Worm (Caenorhabditis elegans) whole organism, midembryonic: ENCODE results near the gene ZC190.2.
"Not testable (repeated sequence)": the region's sequence is repeated elsewhere in the genome, so short reads cannot be mapped to it uniquely, and the experiment has no call there.

Source experiments
- T22C8.4 ChIP-seq: fragments of 200-800 bp; sonication (Bioruptor generic); IDR thresholded peaks from 2 replicates; pipeline ENCODE4 v1.3.6; 2022; ENCODE audit warnings: missing genetic modification characterization, missing compliant biosample characterization
- cog-1 ChIP-seq: sonication (generic microtip); optimal IDR thresholded peaks from 2 replicates; lab custom pipeline; 2016; ENCODE audit warnings: missing genetic modification characterization, missing compliant biosample characterization
- flt-1 ChIP-seq: fragments of 200-800 bp; sonication (Bioruptor generic); IDR thresholded peaks from 2 replicates; pipeline ENCODE4 v1.3.6; 2022; ENCODE audit warnings: missing genetic modification characterization, missing compliant biosample characterization
- klf-2 ChIP-seq: fragments of 200-800 bp; sonication (Bioruptor generic); conservative IDR thresholded peaks from 2 replicates; pipeline ENCODE4 v1.3.6; 2022; ENCODE audit warnings: missing genetic modification reagents, missing genetic modification characterization, missing compliant biosample characterization
- med-1 ChIP-seq: sonication (generic microtip); optimal IDR thresholded peaks from 2 replicates; lab custom pipeline; 2017; ENCODE audit warnings: missing genetic modification characterization, mild to moderate bottlenecking, missing compliant biosample characterization, antibody characterized with exemption, missing genetic modification reagents; ENCODE audit not compliant: insufficient read depth
- ref-1 ChIP-seq: fragments of 200-800 bp; sonication (Bioruptor generic); conservative IDR thresholded peaks from 2 replicates; pipeline ENCODE4 v1.3.6; 2022; ENCODE audit warnings: missing genetic modification reagents, missing genetic modification characterization, missing compliant biosample characterization
- tab-1 ChIP-seq: fragments of 200-800 bp; sonication (Bioruptor generic); IDR thresholded peaks from 2 replicates; pipeline ENCODE4 v1.3.6; 2022; ENCODE audit warnings: missing genetic modification characterization, missing compliant biosample characterization
- ztf-23 ChIP-seq: fragments of 200-800 bp; sonication (Bioruptor generic); IDR thresholded peaks from 2 replicates; pipeline ENCODE4 v1.3.6; 2022; ENCODE audit warnings: missing genetic modification reagents, missing genetic modification characterization, missing compliant biosample characterization
- ztf-29 ChIP-seq: fragments of 200-800 bp; sonication (Bioruptor generic); IDR thresholded peaks from 2 replicates; pipeline ENCODE4 v1.3.6; 2022; ENCODE audit warnings: missing genetic modification reagents, missing genetic modification characterization, missing compliant biosample characterization

Gene ZC190.2

ce11 chrV:8677193-8677592 is 4.0 kb upstream of the ZC190.2 start, which contains the start of gene ZC190.6:
Gene ZC190.6 (minus strand): TSS chrV:8677293.
- no peak for TF ChIP-seq cog-1 (tag; lab: Kevin White, UChicago)
- no peak for TF ChIP-seq T22C8.4 (GFP tag; lab: Robert Waterston, UW)
- TF ChIP-seq ztf-29 (GFP tag; lab: Robert Waterston, UW) = no peak
- TF ChIP-seq klf-2 = no peak
- TF ChIP-seq flt-1 (GFP tag; lab: Robert Waterston, UW) = no peak
- no peak for TF ChIP-seq med-1 (GFP tag; lab: Kevin White, UChicago)
- no peak for TF ChIP-seq tab-1 (GFP tag; lab: Robert Waterston, UW)
- no peak for TF ChIP-seq ztf-23 (GFP tag; lab: Robert Waterston, UW)
- TF ChIP-seq ref-1 (GFP tag; lab: Robert Waterston, UW) = no peak

DNA sequence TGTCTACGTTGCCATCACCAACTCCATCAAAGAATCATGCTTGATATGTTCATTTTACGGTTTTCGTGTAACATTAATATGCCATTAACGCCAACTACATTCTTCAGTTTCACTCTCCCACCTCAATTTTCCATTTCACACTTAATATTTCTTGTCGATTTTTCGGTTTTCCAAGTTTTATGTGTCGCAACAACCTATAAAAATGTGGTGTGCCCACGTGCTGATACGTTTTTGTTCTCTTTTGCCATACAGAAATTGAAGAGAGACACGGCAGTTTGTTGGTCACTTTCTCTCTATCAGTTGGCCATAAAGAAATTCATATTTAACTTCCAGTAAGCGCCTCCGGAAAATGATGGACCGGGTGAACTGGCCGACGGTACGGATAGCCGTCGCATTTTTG is 1.6 kb downstream of the ZC190.2 start, which contains the start of gene cln-3.3:
cln-3.3 (plus strand) TSS at position 334 of the 400 bp plus-strand sequence.
- TF ChIP-seq T22C8.4 (GFP tag; lab: Robert Waterston, UW) (no peak), ztf-23 (GFP tag; lab: Robert Waterston, UW) (no peak), med-1 (GFP tag; lab: Kevin White, UChicago) (no peak), cog-1 (tag; lab: Kevin White, UChicago) (no peak), ztf-29 (GFP tag; lab: Robert Waterston, UW) (no peak), tab-1 (GFP tag; lab: Robert Waterston, UW) (no peak), ref-1 (GFP tag; lab: Robert Waterston, UW) (no peak), flt-1 (GFP tag; lab: Robert Waterston, UW) (no peak), klf-2 (no peak)

- no peak for TF ChIP-seq ztf-29 (GFP tag; lab: Robert Waterston, UW)
- no peak for TF ChIP-seq cog-1 (tag; lab: Kevin White, UChicago)
- no peak for TF ChIP-seq ref-1 (GFP tag; lab: Robert Waterston, UW)
- TF ChIP-seq tab-1 (GFP tag; lab: Robert Waterston, UW) = no peak
- no peak for TF ChIP-seq flt-1 (GFP tag; lab: Robert Waterston, UW)
- no peak for TF ChIP-seq klf-2
- no peak for TF ChIP-seq med-1 (GFP tag; lab: Kevin White, UChicago)
- TF ChIP-seq ztf-23 (GFP tag; lab: Robert Waterston, UW) = no peak
- no peak for TF ChIP-seq T22C8.4 (GFP tag; lab: Robert Waterston, UW)
Measured at ce11 chrV:8683787-8684186, 2.6 kb downstream of the ZC190.2 start.

ce11 chrV:8686764-8687163 is 5.6 kb downstream of the ZC190.2 start, which contains the start of gene ZC190.7:
Gene ZC190.7 (minus strand): TSS chrV:8686864.
- TF ChIP-seq T22C8.4 (GFP tag; lab: Robert Waterston, UW) (no peak), ztf-23 (GFP tag; lab: Robert Waterston, UW) (no peak), flt-1 (GFP tag; lab: Robert Waterston, UW) (no peak), tab-1 (GFP tag; lab: Robert Waterston, UW) (no peak)

DNA sequence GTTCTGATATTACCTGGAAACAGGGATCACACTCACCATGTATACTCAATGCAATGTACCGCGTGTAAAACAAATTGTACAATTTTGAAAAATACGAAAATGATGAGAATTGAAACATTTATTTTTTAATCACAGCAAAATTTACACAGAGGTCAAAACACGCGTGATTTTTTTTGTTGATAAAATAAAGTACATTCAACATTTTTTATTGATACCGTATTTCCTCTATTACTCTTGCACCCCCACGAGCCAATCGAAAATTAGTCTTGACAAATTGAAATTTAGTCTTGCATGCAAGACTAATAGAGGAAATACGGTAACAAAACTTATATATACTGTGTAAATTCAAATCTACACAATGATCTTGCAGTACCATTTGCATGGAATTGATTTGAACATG is 6.6 kb downstream of the ZC190.2 start, which contains the start of gene ZC190.8:
ZC190.8 (minus strand) TSS at position 101 of the 400 bp plus-strand sequence.
- no peak for TF ChIP-seq klf-2
- TF ChIP-seq cog-1 (tag; lab: Kevin White, UChicago) = no peak
- TF ChIP-seq ztf-23 (GFP tag; lab: Robert Waterston, UW) = no peak
- TF ChIP-seq ref-1 (GFP tag; lab: Robert Waterston, UW) = no peak
- TF ChIP-seq T22C8.4 (GFP tag; lab: Robert Waterston, UW) = no peak
- no peak for TF ChIP-seq tab-1 (GFP tag; lab: Robert Waterston, UW)
- no peak for TF ChIP-seq ztf-29 (GFP tag; lab: Robert Waterston, UW)
- no peak for TF ChIP-seq flt-1 (GFP tag; lab: Robert Waterston, UW)
- TF ChIP-seq med-1 (GFP tag; lab: Kevin White, UChicago) = no peak

ce11 chrV:8696218-8696617 is 15.1 kb downstream of the ZC190.2 start, which contains the start of gene ZC190.10:
Gene ZC190.10 (minus strand): TSS chrV:8696318.
- not testable (repeated sequence) for TF ChIP-seq flt-1 (GFP tag; lab: Robert Waterston, UW); T22C8.4 (GFP tag; lab: Robert Waterston, UW); cog-1 (tag; lab: Kevin White, UChicago)

- TF ChIP-seq klf-2 (no peak), tab-1 (GFP tag; lab: Robert Waterston, UW) (no peak), T22C8.4 (GFP tag; lab: Robert Waterston, UW) (no peak), cog-1 (tag; lab: Kevin White, UChicago) (no peak), ztf-23 (GFP tag; lab: Robert Waterston, UW) (no peak), flt-1 (GFP tag; lab: Robert Waterston, UW) (no peak), med-1 (GFP tag; lab: Kevin White, UChicago) (no peak), ztf-29 (GFP tag; lab: Robert Waterston, UW) (no peak), ref-1 (GFP tag; lab: Robert Waterston, UW) (no peak)
Measured at ce11 chrV:8711910-8712309, 30.8 kb downstream of the ZC190.2 start, which contains the start of gene ZC178.2. Gene ZC178.2 (minus strand): TSS chrV:8712010.

DNA sequence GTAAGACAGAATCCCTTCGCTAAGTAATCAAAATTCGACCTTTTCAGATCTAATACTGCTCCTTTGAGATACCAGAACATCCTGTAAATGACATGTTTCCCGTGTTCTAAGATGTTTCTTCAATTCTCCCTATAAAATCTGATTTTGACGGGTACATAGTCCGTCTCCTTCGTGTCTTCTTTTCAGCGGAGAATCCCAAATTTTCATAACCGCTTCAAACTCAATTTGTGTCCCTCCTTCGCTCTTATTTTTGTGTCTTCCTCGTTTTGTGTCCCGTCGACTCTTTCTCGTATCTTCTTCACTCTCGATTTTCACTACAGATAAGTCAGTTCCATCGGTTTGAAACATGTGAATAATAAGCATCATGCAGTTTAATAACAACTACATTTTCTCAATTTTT is 35.0 kb downstream of the ZC190.2 start, which contains the start of gene glr-5:
glr-5 (plus strand) TSS at position 321 of the 400 bp plus-strand sequence.
- TF ChIP-seq ztf-23 (GFP tag; lab: Robert Waterston, UW) (no peak), cog-1 (tag; lab: Kevin White, UChicago) (no peak), med-1 (GFP tag; lab: Kevin White, UChicago) (no peak), ref-1 (GFP tag; lab: Robert Waterston, UW) (no peak), T22C8.4 (GFP tag; lab: Robert Waterston, UW) (no peak), ztf-29 (GFP tag; lab: Robert Waterston, UW) (no peak), klf-2 (no peak)

DNA sequence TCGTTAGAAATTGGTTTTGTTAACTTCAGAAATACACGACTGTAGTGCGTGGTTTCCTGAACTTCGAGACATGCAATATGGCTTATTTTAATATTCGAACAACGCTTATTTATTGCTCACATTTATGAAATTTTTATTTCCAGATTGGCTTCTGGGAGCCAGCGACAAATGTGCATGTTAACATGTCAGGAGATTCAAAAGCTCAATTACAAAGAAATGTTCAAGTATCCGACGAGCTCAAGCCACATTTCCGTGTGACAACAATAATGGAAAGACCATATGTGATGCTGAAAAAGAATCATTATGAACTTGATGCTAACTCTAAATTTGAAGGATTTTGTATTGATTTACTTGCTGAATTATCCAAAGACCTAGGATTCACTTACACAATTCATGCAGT is 37.2 kb downstream of the ZC190.2 start:
- no peak for TF ChIP-seq ztf-23 (GFP tag; lab: Robert Waterston, UW)
- TF ChIP-seq ref-1 (GFP tag; lab: Robert Waterston, UW) = no peak
- no peak for TF ChIP-seq ztf-29 (GFP tag; lab: Robert Waterston, UW)
- TF ChIP-seq T22C8.4 (GFP tag; lab: Robert Waterston, UW) = no peak
